Worm (Caenorhabditis elegans) whole organism, L1 larva: ENCODE measurements around the gene ugt-1.

Source experiments
- C04F5.9 ChIP-seq: sonication (generic microtip); optimal IDR thresholded peaks from 2 replicates; lab custom pipeline; 2016; ENCODE audit warnings: missing genetic modification characterization, missing compliant biosample characterization
- alr-1 ChIP-seq: fragments of 200-800 bp; sonication (Bioruptor generic); optimal IDR thresholded peaks from 2 replicates; lab custom pipeline; 2018; ENCODE audit warnings: borderline replicate concordance, mild to moderate bottlenecking, missing genetic modification characterization, missing compliant biosample characterization
- aly-2 ChIP-seq: fragments of 150-350 bp; optimal IDR thresholded peaks from 2 replicates; lab custom pipeline; 2014; ENCODE audit warnings: missing biosample characterization, missing genetic modification characterization
- blmp-1 ChIP-seq: fragments of 150-350 bp; optimal IDR thresholded peaks from 2 replicates; lab custom pipeline; 2014; ENCODE audit warnings: missing biosample characterization, missing genetic modification characterization
- ces-1 ChIP-seq: fragments of 150-350 bp; optimal IDR thresholded peaks from 2 replicates; lab custom pipeline; 2014; ENCODE audit warnings: missing biosample characterization, missing genetic modification reagents, missing genetic modification characterization
- efl-3 ChIP-seq: fragments of 200-800 bp; sonication (Bioruptor generic); optimal IDR thresholded peaks from 2 replicates; lab custom pipeline; 2018; ENCODE audit warnings: mild to moderate bottlenecking, missing genetic modification characterization, missing compliant biosample characterization
- egl-27 ChIP-seq, 2 experiments: fragments of 150-350 bp in 1 of 2; sonication (generic microtip); optimal IDR thresholded peaks; 3 replicates each; lab custom pipeline; 2017 to 2018; ENCODE audit warnings: missing biosample characterization in 2 of 2, missing genetic modification characterization in 2 of 2, missing genetic modification reagents in 2 of 2
- fkh-10 ChIP-seq: sonication (generic microtip); optimal IDR thresholded peaks from 2 replicates; lab custom pipeline; 2017; ENCODE audit warnings: missing biosample characterization, missing genetic modification reagents, missing genetic modification characterization
- fkh-8 ChIP-seq: sonication (generic microtip); optimal IDR thresholded peaks from 2 replicates; lab custom pipeline; 2016; ENCODE audit warnings: mild to moderate bottlenecking, missing genetic modification characterization, missing compliant biosample characterization
- hpl-2 ChIP-seq: fragments of 150-350 bp; optimal IDR thresholded peaks from 2 replicates; lab custom pipeline; 2014; ENCODE audit warnings: missing biosample characterization, missing genetic modification reagents, missing genetic modification characterization
- irx-1 ChIP-seq: sonication (generic microtip); optimal IDR thresholded peaks from 2 replicates; lab custom pipeline; 2016; ENCODE audit warnings: missing genetic modification characterization, missing compliant biosample characterization
- isw-1 ChIP-seq: fragments of 200-800 bp; sonication (Bioruptor generic); IDR thresholded peaks from 2 replicates; pipeline ENCODE4 v1.3.6; 2022; ENCODE audit warnings: missing genetic modification characterization, missing compliant biosample characterization
- lin-13 ChIP-seq: fragments of 150-350 bp; optimal IDR thresholded peaks from 2 replicates; lab custom pipeline; 2014; ENCODE audit warnings: missing biosample characterization, missing genetic modification reagents, missing genetic modification characterization
- lin-14 ChIP-seq: fragments of 200-800 bp; sonication (Bioruptor generic); optimal IDR thresholded peaks from 2 replicates; lab custom pipeline; 2018; ENCODE audit warnings: mild to moderate bottlenecking, missing genetic modification characterization, moderate library complexity, missing compliant biosample characterization
- lir-3 ChIP-seq: sonication (generic microtip); optimal IDR thresholded peaks from 2 replicates; lab custom pipeline; 2016; ENCODE audit warnings: mild to moderate bottlenecking, missing genetic modification characterization, moderate library complexity, missing compliant biosample characterization; ENCODE audit not compliant: poor library complexity
- mab-9 ChIP-seq: fragments of 200-800 bp; sonication (Bioruptor generic); IDR thresholded peaks from 2 replicates; pipeline ENCODE4 v1.3.6; 2022; ENCODE audit warnings: missing genetic modification reagents, missing genetic modification characterization, missing compliant biosample characterization
- mef-2 ChIP-seq: fragments of 150-350 bp; optimal IDR thresholded peaks from 2 replicates; lab custom pipeline; 2014; ENCODE audit warnings: missing biosample characterization, missing genetic modification characterization
- nhr-19 ChIP-seq: fragments of 200-800 bp; sonication (Bioruptor generic); conservative IDR thresholded peaks from 2 replicates; pipeline ENCODE4 v1.3.6; 2022; ENCODE audit warnings: missing genetic modification characterization, missing compliant biosample characterization
- nhr-20 ChIP-seq: sonication (generic microtip); optimal IDR thresholded peaks from 2 replicates; lab custom pipeline; 2016; ENCODE audit warnings: mild to moderate bottlenecking, missing genetic modification characterization, missing compliant biosample characterization
- nhr-237 ChIP-seq: fragments of 150-350 bp; optimal IDR thresholded peaks from 2 replicates; lab custom pipeline; 2014; ENCODE audit warnings: missing biosample characterization, missing genetic modification characterization
- nhr-71 ChIP-seq: sonication (generic microtip); optimal IDR thresholded peaks from 2 replicates; lab custom pipeline; 2016; ENCODE audit warnings: mild to moderate bottlenecking, missing genetic modification characterization, moderate library complexity, missing compliant biosample characterization
- nhr-77 ChIP-seq: fragments of 150-350 bp; optimal IDR thresholded peaks from 2 replicates; lab custom pipeline; 2014; ENCODE audit warnings: missing biosample characterization, missing genetic modification characterization
- nhr-85 ChIP-seq: sonication (generic microtip); peaks from one replicate; lab custom pipeline; 2016; ENCODE audit warnings: missing genetic modification characterization, inconsistent platforms, missing compliant biosample characterization
- nhr-90 ChIP-seq: sonication (generic microtip); optimal IDR thresholded peaks from 2 replicates; lab custom pipeline; 2016; ENCODE audit warnings: mild to moderate bottlenecking, missing genetic modification characterization, missing compliant biosample characterization; ENCODE audit not compliant: poor library complexity
- skn-1 ChIP-seq: fragments of 150-350 bp; optimal IDR thresholded peaks from 2 replicates; lab custom pipeline; 2014; ENCODE audit warnings: missing biosample characterization, missing genetic modification characterization
- snpc-4 ChIP-seq: fragments of 150-350 bp; optimal IDR thresholded peaks from 2 replicates; lab custom pipeline; 2014; ENCODE audit warnings: missing biosample characterization, missing genetic modification characterization
- sptf-1 ChIP-seq: fragments of 150-350 bp; optimal IDR thresholded peaks from 2 replicates; lab custom pipeline; 2014; ENCODE audit warnings: missing biosample characterization, missing genetic modification characterization
- tbx-2 ChIP-seq: sonication (generic microtip); optimal IDR thresholded peaks from 2 replicates; lab custom pipeline; 2016; ENCODE audit warnings: missing genetic modification characterization, missing compliant biosample characterization
- unc-30 ChIP-seq: sonication (generic microtip); optimal IDR thresholded peaks from 2 replicates; lab custom pipeline; 2017; ENCODE audit warnings: missing biosample characterization, missing genetic modification characterization
- unc-98 ChIP-seq: fragments of 200-800 bp; sonication (Bioruptor generic); IDR thresholded peaks from 2 replicates; pipeline ENCODE4 v1.3.6; 2022; ENCODE audit warnings: missing genetic modification characterization, missing compliant biosample characterization
- vab-15 ChIP-seq: sonication (generic microtip); optimal IDR thresholded peaks from 2 replicates; lab custom pipeline; 2017; ENCODE audit warnings: missing genotype, mild to moderate bottlenecking, missing genetic modification characterization, missing compliant biosample characterization
- zip-4 ChIP-seq: fragments of 200-800 bp; sonication (Bioruptor generic); optimal IDR thresholded peaks from 2 replicates; lab custom pipeline; 2018; ENCODE audit warnings: mild to moderate bottlenecking, missing genetic modification characterization, moderate library complexity, missing compliant biosample characterization

Gene ugt-1

DNA sequence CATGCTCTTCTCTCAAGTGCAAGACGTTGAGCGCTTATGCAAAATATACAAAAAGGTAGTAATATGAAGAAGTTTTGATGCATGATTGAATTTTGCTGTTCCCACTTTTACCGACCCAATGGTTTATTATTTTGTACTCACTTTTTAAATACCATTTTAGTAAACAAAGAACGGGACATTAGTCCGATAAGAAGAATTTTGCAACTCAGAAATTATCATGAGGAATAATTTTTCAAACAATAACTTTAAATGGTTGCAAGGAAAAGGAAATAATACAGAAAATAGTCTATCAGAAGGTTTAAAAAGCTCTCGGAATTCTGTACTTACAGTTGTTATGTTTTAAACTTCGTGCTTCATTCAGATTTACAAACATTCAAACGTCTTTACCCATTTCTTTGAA, 19.1 kb downstream of the ugt-1 start, which contains the start of gene F15H10.9:
Gene F15H10.9 (minus strand): TSS at position 101 of the 400 bp plus-strand sequence.
- TF ChIP-seq alr-1 (no peak), tbx-2 (tag; lab: Kevin White, UChicago) (no peak), blmp-1 (no peak), nhr-90 (tag; lab: Kevin White, UChicago) (no peak), snpc-4 (tag; lab: Kevin White, UChicago) (no peak)

DNA sequence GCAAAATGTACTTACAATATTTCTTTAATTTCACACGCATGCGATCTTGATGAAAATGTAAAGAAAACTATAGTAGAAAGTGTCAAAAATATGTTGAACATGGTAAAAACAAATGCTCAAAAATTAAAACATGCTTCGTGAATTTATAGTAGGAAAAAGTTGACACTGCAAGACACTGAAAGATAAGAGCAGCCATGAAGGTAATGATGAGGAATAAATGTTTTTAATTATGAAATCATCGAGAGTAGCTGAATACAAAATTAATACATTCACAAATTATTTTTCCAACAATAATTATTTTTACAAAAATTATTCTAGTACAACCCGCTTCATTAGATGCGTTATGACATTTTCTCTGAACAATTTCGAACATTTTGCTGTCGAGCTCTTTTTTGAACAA, 21.5 kb downstream of the ugt-1 start, which contains the start of gene F15H10.10:
Gene F15H10.10 (minus strand): TSS at position 101 of the 400 bp plus-strand sequence.
- TF ChIP-seq mab-9 (GFP tag; lab: Robert Waterston, UW) (no peak), egl-27 (tag; optimal IDR thresholded peaks at IDR 0.05; lab: Kevin White, UChicago) (no peak), skn-1 (tag; lab: Kevin White, UChicago) (no peak), hpl-2 (GFP tag; lab: Kevin White, UChicago) (no peak), nhr-237 (tag; lab: Kevin White, UChicago) (no peak), zip-4 (GFP tag; lab: Kevin White, UChicago) (no peak)

DNA sequence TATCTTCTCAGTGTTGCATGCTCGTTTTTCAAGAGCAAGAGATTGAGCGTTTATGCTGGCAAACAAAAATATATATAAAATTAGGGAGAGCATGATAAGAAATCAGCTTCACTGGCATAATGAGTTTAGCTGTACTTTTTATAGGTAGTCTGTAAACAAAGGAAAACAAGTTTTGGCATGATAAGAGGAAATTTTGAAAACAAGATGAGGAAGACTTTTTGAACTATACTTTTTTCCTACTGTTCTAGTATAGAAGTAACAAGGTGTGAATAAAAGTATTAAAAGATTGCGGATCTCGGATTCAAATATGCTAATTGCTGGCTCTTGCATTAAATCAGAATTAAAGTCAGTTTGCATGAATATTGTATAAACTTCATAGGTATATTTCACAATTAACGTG, 23.5 kb downstream of the ugt-1 start, which contains the start of gene F15H10.5:
Gene F15H10.5 (minus strand): TSS at position 101 of the 400 bp plus-strand sequence.
- no peak for TF ChIP-seq sptf-1 (tag; lab: Kevin White, UChicago)
- no peak for TF ChIP-seq C04F5.9 (tag; lab: Kevin White, UChicago)
- TF ChIP-seq vab-15 (tag; lab: Kevin White, UChicago), result no peak
- no peak for TF ChIP-seq unc-30
- no peak for TF ChIP-seq nhr-71 (tag; lab: Kevin White, UChicago)
- TF ChIP-seq fkh-10 (GFP tag; lab: Kevin White, UChicago), result no peak
- TF ChIP-seq fkh-8 (tag; lab: Kevin White, UChicago), result no peak
- TF ChIP-seq lin-14 (GFP tag; lab: Kevin White, UChicago), result no peak
- no peak for TF ChIP-seq efl-3 (GFP tag; lab: Kevin White, UChicago)
- TF ChIP-seq nhr-85 (tag; lab: Kevin White, UChicago), result no peak
- no peak for TF ChIP-seq isw-1 (GFP tag; lab: Robert Waterston, UW)
- TF ChIP-seq, all 84 proteins: peak for 0

ce11 chrV:10421802-10422201, 26.3 kb downstream of the ugt-1 start, which contains the start of gene col-13:
Gene col-13, minus strand, starts transcription at chrV:10421902.
- no peak for TF ChIP-seq irx-1 (tag; lab: Kevin White, UChicago)
- TF ChIP-seq nhr-20 (tag; lab: Kevin White, UChicago), result no peak
- no peak for TF ChIP-seq lir-3 (tag; lab: Kevin White, UChicago)
- no peak for TF ChIP-seq aly-2 (tag; lab: Kevin White, UChicago)
- no peak for TF ChIP-seq isw-1 (GFP tag; lab: Robert Waterston, UW)
- no peak for TF ChIP-seq alr-1
- TF ChIP-seq lin-13, result no peak
- TF ChIP-seq fkh-10 (GFP tag; lab: Kevin White, UChicago), result no peak
- no peak for TF ChIP-seq zip-4 (GFP tag; lab: Kevin White, UChicago)
- no peak for TF ChIP-seq nhr-237 (tag; lab: Kevin White, UChicago)
- no peak for TF ChIP-seq ces-1 (GFP tag; lab: Kevin White, UChicago)
- TF ChIP-seq tbx-2 (tag; lab: Kevin White, UChicago), result no peak

DNA sequence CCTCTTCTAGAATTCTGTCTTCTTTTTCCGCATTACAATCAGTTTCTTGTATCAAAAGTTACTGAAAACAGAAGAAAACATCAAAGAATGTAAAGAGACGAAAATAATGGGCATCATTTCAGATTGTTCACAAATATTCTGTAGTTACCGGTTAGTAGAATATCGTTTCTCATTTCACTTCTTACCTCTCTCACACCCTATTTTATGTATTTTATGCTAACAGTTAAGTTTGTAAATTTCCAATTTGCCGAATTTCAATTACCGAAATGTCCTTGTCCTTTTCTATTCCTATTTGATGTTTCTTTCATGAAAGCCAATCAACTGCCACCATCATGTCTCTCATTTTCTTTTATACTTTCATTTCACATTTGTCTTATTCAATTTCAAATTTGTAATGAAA, 28.0 kb downstream of the ugt-1 start:
- no peak for TF ChIP-seq unc-98 (GFP tag; lab: Robert Waterston, UW)
- peak; percentile 64 for TF ChIP-seq nhr-85 (tag; lab: Kevin White, UChicago)

ce11 chrV:10425098-10425497, 29.6 kb downstream of the ugt-1 start, which contains the start of gene col-12:
Gene col-12, minus strand, starts transcription at chrV:10425198.
- TF ChIP-seq alr-1 (no peak), nhr-19 (GFP tag; lab: Robert Waterston, UW) (no peak), mef-2 (tag; lab: Kevin White, UChicago) (no peak), nhr-77 (tag; lab: Kevin White, UChicago) (no peak)
